Fruit fly (Drosophila melanogaster): ENCODE measurements around the gene Frq1.
A peak's percentile ranks its signal among the peaks of the same experiment; 100 is the strongest.

Frq1 gene

dm6 chrX:18207533-18207932 is 52.4 kb downstream of the Frq1 start (continued):
- TF ChIP-seq wek (GFP tag; optimal IDR thresholded peaks at IDR 0.05) = no peak
- peak; percentile 28 for TF ChIP-seq gsb-n (tag; optimal IDR thresholded peaks at IDR 0.05)
- no peak for TF ChIP-seq CG10462 (GFP tag; optimal IDR thresholded peaks at IDR 0.05)
- no peak for TF ChIP-seq NfI (GFP tag; optimal IDR thresholded peaks at IDR 0.05)
- TF ChIP-seq CG9437 (GFP tag; optimal IDR thresholded peaks at IDR 0.05) = peak; percentile 3
- no peak for TF ChIP-seq Ravus (GFP tag; IDR thresholded peaks at IDR 0.05)
- no peak for TF ChIP-seq CG2875 (GFP tag; optimal IDR thresholded peaks at IDR 0.05)
- no peak for TF ChIP-seq kay (GFP tag; optimal IDR thresholded peaks at IDR 0.05)
- no peak for TF ChIP-seq zen (tag; optimal IDR thresholded peaks at IDR 0.05)
- no peak for TF ChIP-seq tx (GFP tag; optimal IDR thresholded peaks at IDR 0.05)
- no peak for TF ChIP-seq fru (optimal IDR thresholded peaks at IDR 0.05)
- TF ChIP-seq CG33213 (GFP tag; optimal IDR thresholded peaks at IDR 0.05) = no peak
- no peak for TF ChIP-seq Meics (GFP tag; optimal IDR thresholded peaks at IDR 0.05)
- TF ChIP-seq mirr (GFP tag; optimal IDR thresholded peaks at IDR 0.05) = no peak
- TF ChIP-seq NC2β (GFP tag; optimal IDR thresholded peaks at IDR 0.05) = no peak
- TF ChIP-seq CG8924 (tag; optimal IDR thresholded peaks at IDR 0.05) = peak; percentile 32
- TF ChIP-seq Ptx1 (GFP tag; IDR thresholded peaks at IDR 0.05) = peak; percentile 39; the same call in 1 of the 2 replicates
- no peak for TF ChIP-seq Hey (tag; optimal IDR thresholded peaks at IDR 0.05)
- peak; percentile 2 for TF ChIP-seq CG16815 (GFP tag; optimal IDR thresholded peaks at IDR 0.05)
- no peak for TF ChIP-seq CG32772 (GFP tag; IDR thresholded peaks at IDR 0.05)
- TF ChIP-seq CG9876 (GFP tag; optimal IDR thresholded peaks at IDR 0.05) = no peak
- TF ChIP-seq CG9932 (GFP tag; IDR thresholded peaks at IDR 0.05) = no peak
- no peak for TF ChIP-seq CG7963 (GFP tag; IDR thresholded peaks at IDR 0.05; ENCODE audit: partially characterized antibody)
- TF ChIP-seq pros (GFP tag; optimal IDR thresholded peaks at IDR 0.05) = no peak
- peak; percentile 17 for TF ChIP-seq CG8388 (GFP tag; optimal IDR thresholded peaks at IDR 0.05)
- TF ChIP-seq CG6791 (GFP tag; IDR thresholded peaks at IDR 0.05; ENCODE audit: partially characterized antibody) = no peak
- no peak for TF ChIP-seq Mad (GFP tag; optimal IDR thresholded peaks at IDR 0.05)
- TF ChIP-seq CG14710 (tag; optimal IDR thresholded peaks at IDR 0.05) = peak; percentile 33
- no peak for TF ChIP-seq otp (GFP tag; IDR thresholded peaks at IDR 0.05)
- TF ChIP-seq Scr (GFP tag; IDR thresholded peaks at IDR 0.05; ENCODE audit: partially characterized antibody) = no peak
- no peak for TF ChIP-seq CG33557 (GFP tag; optimal IDR thresholded peaks at IDR 0.05)
- peak; percentile 27 for TF ChIP-seq sens (GFP tag)
- no peak for TF ChIP-seq Dip3 (GFP tag; optimal IDR thresholded peaks at IDR 0.05)
- TF ChIP-seq CG15696 (tag; optimal IDR thresholded peaks at IDR 0.05) = peak; percentile 66
- no peak for TF ChIP-seq sr (GFP tag; IDR thresholded peaks at IDR 0.05)
- TF ChIP-seq dati (GFP tag; IDR thresholded peaks at IDR 0.05) = no peak
- no peak for TF ChIP-seq Hmx (GFP tag; optimal IDR thresholded peaks at IDR 0.05)
- TF ChIP-seq CG10274 (GFP tag; optimal IDR thresholded peaks at IDR 0.05) = no peak
- TF ChIP-seq CG6854 (GFP tag; optimal IDR thresholded peaks at IDR 0.05) = no peak
- TF ChIP-seq CG3726 (GFP tag; IDR thresholded peaks at IDR 0.05) = no peak
- TF ChIP-seq CG11723 (GFP tag; optimal IDR thresholded peaks at IDR 0.05) = no peak
- TF ChIP-seq bsh (GFP tag; optimal IDR thresholded peaks at IDR 0.05) = peak in 1 of 2 experiments; percentile 49
- no peak for TF ChIP-seq CG14014 (GFP tag; IDR thresholded peaks at IDR 0.05)
- no peak for TF ChIP-seq CG12299 (tag; optimal IDR thresholded peaks at IDR 0.05)
- TF ChIP-seq crp (GFP tag; optimal IDR thresholded peaks at IDR 0.05) = no peak
- TF ChIP-seq CG17568 (GFP tag; optimal IDR thresholded peaks at IDR 0.05) = no peak
- TF ChIP-seq CG18599 (GFP tag; optimal IDR thresholded peaks at IDR 0.05) = no peak
- peak; percentile 31 for TF ChIP-seq CG10267 (tag; optimal IDR thresholded peaks at IDR 0.05)
- no peak for TF ChIP-seq CG5180 (GFP tag; optimal IDR thresholded peaks at IDR 0.05)
- no peak for TF ChIP-seq CG10431 (GFP tag; optimal IDR thresholded peaks at IDR 0.05)
- TF ChIP-seq Tbp (GFP tag; optimal IDR thresholded peaks at IDR 0.05) = no peak
- TF ChIP-seq Ets65A (GFP tag) = no peak

Measured in whole organism, embryonic.